Worm (Caenorhabditis elegans) whole organism, L3 larva: ENCODE results near the gene fbxb-91.

Experiments
- ceh-9 ChIP-seq: sonication (generic microtip); optimal IDR thresholded peaks from 2 replicates; lab custom pipeline; 2018; ENCODE audit warnings: missing biosample characterization, missing genetic modification characterization
- egl-27 ChIP-seq: sonication (generic microtip); optimal IDR thresholded peaks from 4 replicates; lab custom pipeline; 2017; ENCODE audit warnings: missing biosample characterization, missing genetic modification reagents, missing genetic modification characterization
- egl-5 ChIP-seq: fragments of 150-350 bp; optimal IDR thresholded peaks from 2 replicates; lab custom pipeline; 2017; ENCODE audit warnings: missing biosample characterization, missing genetic modification reagents, missing genetic modification characterization, inconsistent platforms
- elt-1 ChIP-seq: fragments of 150-350 bp; optimal IDR thresholded peaks from 2 replicates; lab custom pipeline; 2014; ENCODE audit warnings: missing biosample characterization, missing genetic modification characterization
- elt-3 ChIP-seq, 3 experiments: fragments of 150-350 bp in 1 of 3; sonication (generic microtip) in 2 of 3; optimal IDR thresholded peaks; 2 replicates in 2 of 3; 4 replicates in 1 of 3; lab custom pipeline; 2014 to 2017; ENCODE audit warnings: missing biosample characterization in 3 of 3, missing genetic modification characterization in 3 of 3
- fkh-10 ChIP-seq: sonication (generic microtip); optimal IDR thresholded peaks from 2 replicates; lab custom pipeline; 2017; ENCODE audit warnings: missing biosample characterization, missing genetic modification reagents, missing genetic modification characterization
- nhr-76 ChIP-seq: fragments of 150-350 bp; sonication (generic microtip); optimal IDR thresholded peaks from 5 replicates; lab custom pipeline; 2014; ENCODE audit warnings: missing biosample characterization, missing genetic modification characterization
- ztf-4 ChIP-seq: fragments of 150-350 bp; optimal IDR thresholded peaks from 2 replicates; lab custom pipeline; 2014; ENCODE audit warnings: missing biosample characterization, missing genetic modification characterization

DNA sequence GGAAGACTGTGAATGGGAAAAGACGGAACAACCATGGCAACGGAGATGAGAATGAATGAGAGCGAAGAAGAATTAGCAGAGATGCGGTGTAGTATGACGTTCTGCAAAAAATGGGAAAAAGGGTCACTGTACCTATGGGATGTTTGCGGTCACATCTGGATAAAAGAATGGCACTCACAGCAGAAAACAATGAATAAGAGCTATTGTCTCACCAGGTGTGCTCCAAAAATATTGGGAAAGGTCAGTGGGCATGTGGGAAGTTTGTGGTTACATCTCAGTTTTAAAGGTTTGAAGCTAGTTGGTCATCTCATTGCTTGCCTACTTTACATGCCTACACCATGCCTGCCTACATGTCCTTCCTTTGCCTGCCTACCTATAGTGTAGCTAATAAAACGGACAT is at the start of gene fbxb-91:
- TF ChIP-seq egl-27 (tag; lab: Kevin White, UChicago) (no peak), elt-1 (tag; lab: Kevin White, UChicago) (no peak), egl-5 (no peak), ztf-4 (no peak), elt-3 (tag; optimal IDR thresholded peaks at IDR 0.05; lab: Kevin White, UChicago) (no peak), nhr-76 (tag; lab: Kevin White, UChicago) (no peak), fkh-10 (GFP tag; lab: Kevin White, UChicago) (no peak), ceh-9 (tag; lab: Kevin White, UChicago) (no peak)
